Worm (Caenorhabditis elegans) whole organism, young adult: ENCODE data around the gene Y97E10C.1.

ENCODE experiments used
- B0019.2 ChIP-seq: fragments of 200-800 bp; sonication (Bioruptor generic); conservative IDR thresholded peaks from 2 replicates; pipeline ENCODE4 v1.3.6; 2022; ENCODE audit warnings: missing genetic modification reagents, missing genetic modification characterization, missing compliant biosample characterization
- D2030.7 ChIP-seq: fragments of 200-800 bp; sonication (Bioruptor generic); IDR thresholded peaks from 2 replicates; pipeline ENCODE4 v1.3.6; 2022; ENCODE audit warnings: missing genetic modification reagents, missing genetic modification characterization, missing compliant biosample characterization
- F23B12.7 ChIP-seq: sonication (generic microtip); optimal IDR thresholded peaks from 2 replicates; lab custom pipeline; 2017; ENCODE audit warnings: missing genetic modification characterization, mild to moderate bottlenecking, missing compliant biosample characterization, antibody characterized with exemption, moderate library complexity; ENCODE audit not compliant: insufficient read depth
- F33H1.4 ChIP-seq: fragments of 200-800 bp; sonication (Bioruptor generic); IDR thresholded peaks from 2 replicates; pipeline ENCODE4 v1.3.6; 2022; ENCODE audit warnings: missing genetic modification reagents, missing genetic modification characterization, missing compliant biosample characterization
- F52B5.7 ChIP-seq: sonication (generic microtip); optimal IDR thresholded peaks from 2 replicates; lab custom pipeline; 2016; ENCODE audit warnings: mild to moderate bottlenecking, missing genetic modification characterization, missing compliant biosample characterization
- F55B11.4 ChIP-seq: sonication (generic microtip); optimal IDR thresholded peaks from 2 replicates; lab custom pipeline; 2016; ENCODE audit warnings: missing compliant biosample characterization, missing genetic modification characterization, borderline replicate concordance; ENCODE audit not compliant: insufficient read depth
- K11D2.4 ChIP-seq: fragments of 200-800 bp; sonication (Bioruptor generic); IDR thresholded peaks from 2 replicates; pipeline ENCODE4 v1.3.6; 2022; ENCODE audit warnings: missing genetic modification reagents, missing genetic modification characterization, missing compliant biosample characterization
- K12H6.12 ChIP-seq: fragments of 200-800 bp; sonication (Bioruptor generic); optimal IDR thresholded peaks from 2 replicates; lab custom pipeline; 2018; ENCODE audit warnings: mild to moderate bottlenecking, missing genetic modification characterization, missing compliant biosample characterization
- Y53G8AR.9 ChIP-seq: fragments of 200-800 bp; sonication (Bioruptor generic); conservative IDR thresholded peaks from 2 replicates; pipeline ENCODE4 v1.3.6; 2022; ENCODE audit warnings: missing genetic modification reagents, missing genetic modification characterization, missing compliant biosample characterization
- Y79H2A.3 ChIP-seq: fragments of 200-800 bp; sonication (Bioruptor generic); conservative IDR thresholded peaks from 2 replicates; pipeline ENCODE4 v1.3.6; 2022; ENCODE audit warnings: missing genetic modification reagents, missing genetic modification characterization, missing compliant biosample characterization
- ZK185.1 ChIP-seq: sonication (generic microtip); optimal IDR thresholded peaks from 2 replicates; lab custom pipeline; 2016; ENCODE audit warnings: mild to moderate bottlenecking, missing genetic modification characterization, missing compliant biosample characterization; ENCODE audit not compliant: poor library complexity, severe bottlenecking
- ama-1 ChIP-seq, 3 experiments: fragments of 150-350 bp in 1 of 3; sonication (generic microtip) in 2 of 3; optimal IDR thresholded peaks; 2 replicates each; lab custom pipeline; 2014 to 2018; ENCODE audit warnings: missing biosample characterization in 2 of 3, missing genetic modification characterization in 2 of 3, missing genetic modification reagents in 2 of 3
- attf-6 ChIP-seq: fragments of 200-800 bp; sonication (Bioruptor generic); IDR thresholded peaks from 2 replicates; pipeline ENCODE4 v1.3.6; 2022; ENCODE audit warnings: missing genetic modification reagents, missing genetic modification characterization, missing compliant biosample characterization
- bed-1 ChIP-seq: fragments of 200-800 bp; sonication (Bioruptor generic); IDR thresholded peaks from 2 replicates; pipeline ENCODE4 v1.3.6; 2022; ENCODE audit warnings: missing genetic modification reagents, missing genetic modification characterization, missing compliant biosample characterization
- bed-2 ChIP-seq: fragments of 200-800 bp; sonication (Bioruptor generic); IDR thresholded peaks from 2 replicates; pipeline ENCODE4 v1.3.6; 2022; ENCODE audit warnings: missing genetic modification reagents, missing genetic modification characterization, missing compliant biosample characterization
- cebp-1 ChIP-seq, 2 experiments: fragments of 200-800 bp in 1 of 2; sonication (Bioruptor generic) in 1 of 2; sonication (generic microtip) in 1 of 2; IDR thresholded peaks in 1 of 2; optimal IDR thresholded peaks in 1 of 2; 2 replicates each; pipeline versions ENCODE4 v1.3.6 to Lab custom; 2017 to 2022; ENCODE audit warnings: missing compliant biosample characterization in 2 of 2, missing genetic modification characterization in 2 of 2, mild to moderate bottlenecking in 1 of 2, missing genetic modification reagents in 1 of 2, moderate library complexity in 1 of 2
- ceh-27 ChIP-seq: fragments of 200-800 bp; sonication (Bioruptor generic); optimal IDR thresholded peaks from 2 replicates; lab custom pipeline; 2018; ENCODE audit warnings: mild to moderate bottlenecking, missing genetic modification characterization, moderate library complexity, missing compliant biosample characterization
- ceh-79 ChIP-seq: sonication (generic microtip); optimal IDR thresholded peaks from 2 replicates; lab custom pipeline; 2017; ENCODE audit warnings: mild to moderate bottlenecking, missing genetic modification characterization, missing compliant biosample characterization
- dox-1 ChIP-seq: fragments of 200-800 bp; sonication (Bioruptor generic); IDR thresholded peaks from 2 replicates; pipeline ENCODE4 v1.3.6; 2022; ENCODE audit warnings: missing genetic modification reagents, missing genetic modification characterization, missing compliant biosample characterization
- efl-1 ChIP-seq: fragments of 150-350 bp; optimal IDR thresholded peaks from 2 replicates; lab custom pipeline; 2014; ENCODE audit warnings: missing biosample characterization, missing genetic modification reagents, missing genetic modification characterization
- egl-18 ChIP-seq: fragments of 200-800 bp; sonication (Bioruptor generic); IDR thresholded peaks from 2 replicates; pipeline ENCODE4 v1.3.6; 2022; ENCODE audit warnings: missing genetic modification reagents, missing genetic modification characterization, missing compliant biosample characterization
- gei-17 ChIP-seq: fragments of 200-800 bp; sonication (Bioruptor generic); optimal IDR thresholded peaks from 2 replicates; lab custom pipeline; 2018; ENCODE audit warnings: mild to moderate bottlenecking, missing genetic modification characterization, missing compliant biosample characterization
- hlh-26 ChIP-seq: fragments of 200-800 bp; sonication (Bioruptor generic); conservative IDR thresholded peaks from 2 replicates; pipeline ENCODE4 v1.3.6; 2022; ENCODE audit warnings: missing genetic modification reagents, missing genetic modification characterization, missing compliant biosample characterization
- hmg-20 ChIP-seq: fragments of 200-800 bp; sonication (Bioruptor generic); IDR thresholded peaks from 2 replicates; pipeline ENCODE4 v1.3.6; 2022; ENCODE audit warnings: missing genetic modification reagents, missing genetic modification characterization, missing compliant biosample characterization
- hsf-1 ChIP-seq: fragments of 200-800 bp; sonication (Bioruptor generic); IDR thresholded peaks from 2 replicates; pipeline ENCODE4 v1.3.6; 2022; ENCODE audit warnings: missing genetic modification reagents, missing genetic modification characterization, missing compliant biosample characterization
- let-607 ChIP-seq, 2 experiments: fragments of 200-800 bp in 1 of 2; sonication (Bioruptor generic) in 1 of 2; sonication (generic microtip) in 1 of 2; optimal IDR thresholded peaks; 2 replicates each; lab custom pipeline; 2016 to 2018; ENCODE audit warnings: mild to moderate bottlenecking in 2 of 2, missing compliant biosample characterization in 2 of 2, missing genetic modification characterization in 2 of 2, moderate library complexity in 2 of 2, missing genotype in 1 of 2
- lin-35 ChIP-seq, 3 experiments: fragments of 150-350 bp in 2 of 3; sonication (generic microtip) in 1 of 3; optimal IDR thresholded peaks; 2 replicates each; lab custom pipeline; 2014 to 2018; ENCODE audit warnings: missing biosample characterization in 3 of 3, missing genetic modification characterization in 3 of 3, missing genetic modification reagents in 3 of 3
- lir-1 ChIP-seq: fragments of 200-800 bp; sonication (Bioruptor generic); conservative IDR thresholded peaks from 2 replicates; pipeline ENCODE4 v1.3.6; 2022; ENCODE audit warnings: missing genetic modification reagents, missing genetic modification characterization, missing compliant biosample characterization
- madf-10 ChIP-seq: sonication (generic microtip); optimal IDR thresholded peaks from 2 replicates; lab custom pipeline; 2016; ENCODE audit warnings: mild to moderate bottlenecking, missing genetic modification characterization, missing compliant biosample characterization
- mes-4 ChIP-seq: sonication (generic microtip); optimal IDR thresholded peaks from 2 replicates; lab custom pipeline; 2016; ENCODE audit warnings: missing genotype, missing genetic modification characterization, missing compliant biosample characterization
- nfya-1 ChIP-seq: sonication (generic microtip); optimal IDR thresholded peaks from 2 replicates; lab custom pipeline; 2017; ENCODE audit warnings: antibody characterized with exemption, missing compliant biosample characterization, missing genetic modification characterization, borderline replicate concordance; ENCODE audit not compliant: insufficient read depth
- nfya-2 ChIP-seq: fragments of 200-800 bp; sonication (Bioruptor generic); IDR thresholded peaks from 2 replicates; pipeline ENCODE4 v1.3.6; 2022; ENCODE audit warnings: missing genetic modification reagents, missing genetic modification characterization, missing compliant biosample characterization
- nfyb-1 ChIP-seq: fragments of 200-800 bp; sonication (Bioruptor generic); IDR thresholded peaks from 2 replicates; pipeline ENCODE4 v1.3.6; 2022; ENCODE audit warnings: missing genetic modification reagents, missing genetic modification characterization, missing compliant biosample characterization
- nhr-80 ChIP-seq: sonication (generic microtip); optimal IDR thresholded peaks from 2 replicates; lab custom pipeline; 2016; ENCODE audit warnings: missing genetic modification characterization, missing compliant biosample characterization
- sdz-38 ChIP-seq: sonication (generic microtip); optimal IDR thresholded peaks from 2 replicates; lab custom pipeline; 2016; ENCODE audit warnings: missing genotype, missing genetic modification characterization, missing compliant biosample characterization
- sea-2 ChIP-seq: fragments of 200-800 bp; sonication (Bioruptor generic); IDR thresholded peaks from 2 replicates; pipeline ENCODE4 v1.3.6; 2022; ENCODE audit warnings: missing genetic modification characterization, missing compliant biosample characterization
- sptf-2 ChIP-seq: fragments of 200-800 bp; sonication (Bioruptor generic); optimal IDR thresholded peaks from 2 replicates; lab custom pipeline; 2018; ENCODE audit warnings: mild to moderate bottlenecking, missing genetic modification characterization, missing compliant biosample characterization
- tbp1 ChIP-seq: fragments of 200-800 bp; sonication (Bioruptor generic); optimal IDR thresholded peaks from 2 replicates; lab custom pipeline; 2018; ENCODE audit warnings: mild to moderate bottlenecking, missing genetic modification characterization, missing compliant biosample characterization
- tbx-9 ChIP-seq: sonication (generic microtip); optimal IDR thresholded peaks from 2 replicates; lab custom pipeline; 2016; ENCODE audit warnings: borderline replicate concordance, missing genetic modification characterization, inconsistent platforms, missing compliant biosample characterization
- tlf-1 ChIP-seq: fragments of 200-800 bp; sonication (Bioruptor generic); optimal IDR thresholded peaks from 2 replicates; lab custom pipeline; 2018; ENCODE audit warnings: mild to moderate bottlenecking, missing genetic modification characterization, missing compliant biosample characterization
- unc-130 ChIP-seq: sonication (generic microtip); optimal IDR thresholded peaks from 2 replicates; lab custom pipeline; 2016; ENCODE audit warnings: missing genetic modification reagents, missing genetic modification characterization, missing compliant biosample characterization
- zim-3 ChIP-seq: sonication (generic microtip); optimal IDR thresholded peaks from 2 replicates; lab custom pipeline; 2017; ENCODE audit warnings: mild to moderate bottlenecking, missing genetic modification characterization, moderate library complexity, missing compliant biosample characterization
- ztf-18 ChIP-seq: sonication (generic microtip); optimal IDR thresholded peaks from 2 replicates; lab custom pipeline; 2016; ENCODE audit warnings: missing genotype, mild to moderate bottlenecking, missing genetic modification characterization, missing compliant biosample characterization

Y97E10C.1 gene

DNA sequence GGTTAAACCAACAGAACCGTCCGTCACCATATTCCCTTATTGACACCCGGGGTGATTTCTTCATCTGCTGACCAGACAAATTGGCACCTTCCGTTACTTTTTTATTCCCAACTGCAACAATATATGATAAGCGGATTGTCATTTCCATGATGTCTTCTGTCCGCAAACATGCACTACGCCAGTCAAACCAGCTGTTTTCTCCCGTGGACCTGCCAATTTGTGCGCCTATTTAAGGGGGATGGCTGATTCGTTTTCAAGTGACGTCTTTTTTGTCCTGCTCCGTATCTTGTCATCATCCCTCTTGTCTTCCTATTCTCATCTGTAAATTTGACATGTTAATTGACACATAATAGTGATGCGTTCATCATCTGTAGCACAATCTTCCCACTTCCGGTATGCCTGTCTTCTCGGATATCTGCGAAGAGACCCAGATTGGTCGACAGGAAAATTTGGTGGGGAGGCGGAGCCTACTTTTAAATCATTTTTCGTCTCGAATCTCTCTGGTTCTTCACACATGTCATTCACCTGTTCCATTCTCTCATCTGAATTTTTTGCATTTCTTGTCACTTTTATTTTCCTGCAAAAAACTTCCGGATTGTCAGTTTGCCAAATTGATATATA, 19.4 kb downstream of the Y97E10C.1 start (continued):
- TF ChIP-seq F23B12.7 (tag; lab: Kevin White, UChicago), result no peak
- TF ChIP-seq nfyb-1 (GFP tag; lab: Robert Waterston, UW), result no peak
- no peak for TF ChIP-seq cebp-1 (GFP tag; IDR thresholded peaks at IDR 0.05; lab: Robert Waterston, UW)
- no peak for TF ChIP-seq cebp-1 (tag; optimal IDR thresholded peaks at IDR 0.05; lab: Kevin White, UChicago)
- TF ChIP-seq nfya-2 (GFP tag; lab: Robert Waterston, UW), result no peak
- TF ChIP-seq mes-4, result no peak
- TF ChIP-seq hsf-1 (GFP tag; lab: Robert Waterston, UW), result no peak
- no peak for TF ChIP-seq sdz-38
- TF ChIP-seq bed-2, result no peak
- TF ChIP-seq K11D2.4 (GFP tag; lab: Robert Waterston, UW), result no peak
- TF ChIP-seq attf-6 (GFP tag; lab: Robert Waterston, UW), result no peak
- TF ChIP-seq ceh-79 (tag; lab: Kevin White, UChicago), result no peak

- TF ChIP-seq madf-10 (tag; lab: Kevin White, UChicago) (no peak), let-607 (tag; optimal IDR thresholded peaks at IDR 0.05; lab: Kevin White, UChicago) (peak; percentile 85 to 92), zim-3 (tag; lab: Kevin White, UChicago) (no peak), nhr-80 (tag; lab: Kevin White, UChicago) (peak; percentile 62)
Measured at ce11 chrV:7749708-7750107, 21.0 kb downstream of the Y97E10C.1 start.

ce11 chrV:7754557-7754956, 25.9 kb downstream of the Y97E10C.1 start, which contains the start of gene T05B11.4:
TSS of gene T05B11.4 (minus strand) at chrV:7754657.
- TF ChIP-seq egl-18 (GFP tag; lab: Robert Waterston, UW) (no peak), gei-17 (no peak), lin-35 (GFP tag; optimal IDR thresholded peaks at IDR 0.05; lab: Kevin White, UChicago) (no peak), F52B5.7 (tag; lab: Kevin White, UChicago) (no peak), sea-2 (no peak), D2030.7 (GFP tag; lab: Robert Waterston, UW) (no peak), F55B11.4 (no peak), K12H6.12 (tag; lab: Kevin White, UChicago) (no peak), ZK185.1 (tag; lab: Kevin White, UChicago) (no peak), B0019.2 (GFP tag; lab: Robert Waterston, UW) (no peak), ceh-27 (no peak), unc-130 (GFP tag; lab: Kevin White, UChicago) (no peak), tlf-1 (GFP tag; lab: Kevin White, UChicago) (no peak), tbp1 (no peak), efl-1 (no peak), ztf-18 (no peak), sptf-2 (GFP tag; lab: Kevin White, UChicago) (no peak)

- TF ChIP-seq Y53G8AR.9 (GFP tag; lab: Robert Waterston, UW) (no peak), nfya-1 (tag; lab: Kevin White, UChicago) (no peak), cebp-1 (GFP tag; IDR thresholded peaks at IDR 0.05; lab: Robert Waterston, UW) (no peak), cebp-1 (tag; optimal IDR thresholded peaks at IDR 0.05; lab: Kevin White, UChicago) (no peak), madf-10 (tag; lab: Kevin White, UChicago) (no peak), sea-2 (no peak), hmg-20 (GFP tag; lab: Robert Waterston, UW) (no peak), Y79H2A.3 (GFP tag; lab: Robert Waterston, UW) (no peak), lir-1 (GFP tag; lab: Robert Waterston, UW) (no peak), let-607 (tag; optimal IDR thresholded peaks at IDR 0.05; lab: Kevin White, UChicago) (no peak), dox-1 (no peak), tbx-9 (no peak), ama-1 (optimal IDR thresholded peaks at IDR 0.05; lab: Kevin White, UChicago) (no peak), ama-1 (GFP tag; optimal IDR thresholded peaks at IDR 0.05; lab: Kevin White, UChicago) (no peak), F52B5.7 (tag; lab: Kevin White, UChicago) (no peak), hlh-26 (GFP tag; lab: Robert Waterston, UW) (no peak), F33H1.4 (GFP tag; lab: Robert Waterston, UW) (no peak), bed-1 (GFP tag; lab: Robert Waterston, UW) (no peak), nfya-2 (GFP tag; lab: Robert Waterston, UW) (no peak)
Measured at ce11 chrV:7755991-7756390, 27.3 kb downstream of the Y97E10C.1 start.
